Worm (Caenorhabditis elegans): ENCODE data around the gene sqt-2.

sqt-2 gene

DNA sequence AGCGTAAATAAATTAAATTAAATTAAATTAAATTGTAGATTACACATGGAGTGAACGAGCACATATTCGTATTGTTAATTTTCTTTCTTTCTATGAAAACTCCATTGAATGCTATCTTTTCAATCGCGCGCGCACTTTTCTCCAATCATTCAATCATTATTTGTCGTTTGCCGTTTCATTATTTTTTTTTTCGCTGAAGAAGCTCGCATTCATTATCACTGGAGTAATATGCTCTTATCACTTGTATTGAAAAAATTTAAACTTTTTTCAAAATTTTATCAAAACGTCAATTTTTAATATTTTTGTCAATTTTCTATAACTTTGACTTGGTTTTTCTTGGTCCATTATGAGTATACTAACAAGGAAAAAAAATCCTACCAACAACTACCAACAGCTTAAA, 42.4 kb downstream of the sqt-2 start:
- TF ChIP-seq elt-2 (tag; optimal IDR thresholded peaks at IDR 0.05) (peak; percentile 45), pha-4 (tag; optimal IDR thresholded peaks at IDR 0.05) (no peak), ceh-9 (tag; optimal IDR thresholded peaks at IDR 0.05) (no peak), ztf-4 (tag; optimal IDR thresholded peaks at IDR 0.05) (no peak), nhr-25 (tag; optimal IDR thresholded peaks at IDR 0.05) (no peak), eor-1 (tag; optimal IDR thresholded peaks at IDR 0.05) (no peak), R02D3.7 (tag; optimal IDR thresholded peaks at IDR 0.05) (no peak)

DNA sequence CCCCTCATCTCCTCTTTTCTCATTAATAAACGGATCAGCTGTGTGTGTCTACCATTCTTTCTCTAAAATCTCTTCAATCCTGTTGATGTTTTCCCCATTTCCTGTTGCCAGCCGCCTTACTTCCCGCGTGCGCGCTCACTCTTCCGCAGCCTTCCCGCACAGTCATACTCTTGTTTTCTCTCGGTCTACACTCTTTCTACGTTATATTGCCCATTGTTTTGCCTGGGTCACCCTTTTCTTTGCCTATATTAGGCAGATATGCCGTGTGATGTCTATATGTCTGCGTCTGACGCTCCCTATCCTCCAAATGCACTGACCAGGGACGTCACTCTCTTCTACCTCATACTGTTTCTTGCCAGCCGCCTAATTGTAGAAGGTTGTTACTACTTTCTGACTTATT, 43.2 kb downstream of the sqt-2 start:
- TF ChIP-seq lsy-12 (tag; optimal IDR thresholded peaks at IDR 0.05) (no peak), snpc-4 (tag; optimal IDR thresholded peaks at IDR 0.05) (no peak), hmg-11 (tag; optimal IDR thresholded peaks at IDR 0.05) (peak; percentile 56), zag-1 (tag; optimal IDR thresholded peaks at IDR 0.05) (no peak), fkh-10 (GFP tag; optimal IDR thresholded peaks at IDR 0.05) (no peak), ZK546.5 (tag; optimal IDR thresholded peaks at IDR 0.05) (no peak), lin-39 (tag; optimal IDR thresholded peaks at IDR 0.05) (peak; percentile 3), elt-1 (tag; optimal IDR thresholded peaks at IDR 0.05) (no peak), nhr-25 (tag; optimal IDR thresholded peaks at IDR 0.05) (peak; percentile 90), skn-1 (tag; optimal IDR thresholded peaks at IDR 0.05) (no peak), sea-2 (GFP tag; optimal IDR thresholded peaks at IDR 0.05) (no peak), ama-1 (optimal IDR thresholded peaks at IDR 0.05) (no peak), mdl-1 (tag; optimal IDR thresholded peaks at IDR 0.05) (no peak), ceh-28 (tag; optimal IDR thresholded peaks at IDR 0.05) (no peak), egl-27 (tag; optimal IDR thresholded peaks at IDR 0.05) (no peak), eor-1 (tag; optimal IDR thresholded peaks at IDR 0.05) (no peak), ceh-16 (tag; optimal IDR thresholded peaks at IDR 0.05) (no peak), fos-1 (tag; optimal IDR thresholded peaks at IDR 0.05) (no peak), R02D3.7 (tag; optimal IDR thresholded peaks at IDR 0.05) (no peak), ceh-82 (tag; optimal IDR thresholded peaks at IDR 0.05) (no peak), pha-4 (tag; optimal IDR thresholded peaks at IDR 0.05) (peak; percentile 27), nhr-237 (tag; optimal IDR thresholded peaks at IDR 0.05) (no peak), nhr-77 (tag; optimal IDR thresholded peaks at IDR 0.05) (no peak), ceh-9 (tag; optimal IDR thresholded peaks at IDR 0.05) (no peak), nhr-23 (tag; optimal IDR thresholded peaks at IDR 0.05) (peak; percentile 76), aly-2 (tag; optimal IDR thresholded peaks at IDR 0.05) (no peak), nhr-43 (tag; optimal IDR thresholded peaks at IDR 0.05; ENCODE audit: poor library complexity, severe bottlenecking) (peak; percentile 72), ztf-11 (tag; optimal IDR thresholded peaks at IDR 0.05) (no peak), unc-62 (GFP tag; optimal IDR thresholded peaks at IDR 0.05) (no peak), jun-1 (tag; optimal IDR thresholded peaks at IDR 0.05) (peak; percentile 28), ztf-4 (tag; optimal IDR thresholded peaks at IDR 0.05) (no peak), pqm-1 (tag; optimal IDR thresholded peaks at IDR 0.05) (no peak), elt-2 (tag; optimal IDR thresholded peaks at IDR 0.05) (peak; percentile 3), mml-1 (tag; optimal IDR thresholded peaks at IDR 0.05) (no peak), nhr-11 (tag; optimal IDR thresholded peaks at IDR 0.05) (no peak), nhr-67 (tag; optimal IDR thresholded peaks at IDR 0.05) (no peak), daf-12 (tag; optimal IDR thresholded peaks at IDR 0.05) (no peak), nhr-12 (tag; optimal IDR thresholded peaks at IDR 0.05) (no peak), nhr-28 (tag; optimal IDR thresholded peaks at IDR 0.05) (no peak), egl-5 (tag; optimal IDR thresholded peaks at IDR 0.05) (no peak), tbx-2 (tag; optimal IDR thresholded peaks at IDR 0.05) (no peak), lin-15B (tag; optimal IDR thresholded peaks at IDR 0.05) (no peak), fkh-2 (tag; optimal IDR thresholded peaks at IDR 0.05) (no peak), nfya-1 (tag; optimal IDR thresholded peaks at IDR 0.05; ENCODE audit: insufficient read depth) (peak; percentile 10), unc-39 (tag; optimal IDR thresholded peaks at IDR 0.05) (no peak), nhr-76 (tag; optimal IDR thresholded peaks at IDR 0.05) (no peak), elt-3 (tag; optimal IDR thresholded peaks at IDR 0.05) (peak in 1 of 3 experiments; percentile 53)
